Worm (Caenorhabditis elegans) whole organism, L4/young adult: ENCODE results near the gene M03F8.1.

Source experiments
- W03F9.2 ChIP-seq: fragments of 150-350 bp; optimal IDR thresholded peaks from 2 replicates; lab custom pipeline; 2014; ENCODE audit warnings: missing biosample characterization, missing genetic modification characterization
- him-1 ChIP-seq: sonication (generic microtip); optimal IDR thresholded peaks from 2 replicates; lab custom pipeline; 2016; ENCODE audit warnings: missing genotype, missing genetic modification reagents, missing genetic modification characterization, missing compliant biosample characterization

DNA sequence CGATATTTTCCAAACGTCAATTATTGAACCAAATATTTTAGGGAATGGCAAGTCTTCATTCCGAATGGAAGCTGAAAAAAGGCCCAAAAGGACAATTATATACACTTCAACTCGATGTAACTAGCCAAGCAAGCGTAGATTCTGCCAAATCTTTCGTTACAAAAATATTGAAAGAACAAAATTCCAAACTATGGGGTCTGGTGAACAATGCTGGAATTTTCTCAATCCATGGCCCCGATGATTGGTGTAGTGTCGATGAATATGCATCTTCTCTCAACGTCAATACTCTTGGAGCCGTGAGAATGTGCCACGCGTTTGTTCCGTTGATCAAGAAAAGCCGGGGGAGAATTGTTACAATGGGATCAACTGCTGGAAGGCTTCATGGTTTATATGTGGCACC, 33.0 kb downstream of the M03F8.1 start:
- TF ChIP-seq W03F9.2 (tag; lab: Kevin White, UChicago): no peak
- no peak for TF ChIP-seq him-1 (tag; lab: Kevin White, UChicago)
